Worm (Caenorhabditis elegans) whole organism, L4/young adult: ENCODE data around the gene C24H12.8.

ENCODE experiments used
- W03F9.2 ChIP-seq: fragments of 150-350 bp; optimal IDR thresholded peaks from 2 replicates; lab custom pipeline; 2014; ENCODE audit warnings: missing biosample characterization, missing genetic modification characterization
- dao-5 ChIP-seq: sonication (generic microtip); optimal IDR thresholded peaks from 2 replicates; lab custom pipeline; 2016; ENCODE audit warnings: missing genotype, missing genetic modification characterization, moderate library complexity, missing compliant biosample characterization
- him-1 ChIP-seq: sonication (generic microtip); optimal IDR thresholded peaks from 2 replicates; lab custom pipeline; 2016; ENCODE audit warnings: missing genotype, missing genetic modification reagents, missing genetic modification characterization, missing compliant biosample characterization

C24H12.8 gene

DNA sequence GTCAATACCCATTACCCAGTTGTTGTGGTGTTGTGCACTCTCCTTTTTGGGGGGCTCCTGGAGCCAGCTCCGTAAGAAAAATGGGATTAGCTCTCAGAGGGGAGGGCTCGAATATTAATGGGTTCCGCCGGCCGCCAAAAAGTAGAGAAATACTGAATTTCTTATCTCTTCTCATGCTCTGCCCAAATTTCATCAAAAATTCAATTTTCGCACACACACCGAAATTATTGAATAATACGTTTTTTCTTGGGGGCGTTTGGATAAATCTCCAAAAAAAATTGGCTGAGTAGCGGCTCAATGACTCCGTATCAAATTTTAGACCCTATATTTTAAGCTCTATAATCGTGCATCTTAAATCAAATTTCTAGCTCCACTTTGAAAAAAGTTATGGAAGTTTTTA is 22.8 kb downstream of the C24H12.8 start:
- TF ChIP-seq dao-5 (tag; lab: Kevin White, UChicago): no peak
- TF ChIP-seq W03F9.2 (tag; lab: Kevin White, UChicago): no peak
- no peak for TF ChIP-seq him-1 (tag; lab: Kevin White, UChicago)

DNA sequence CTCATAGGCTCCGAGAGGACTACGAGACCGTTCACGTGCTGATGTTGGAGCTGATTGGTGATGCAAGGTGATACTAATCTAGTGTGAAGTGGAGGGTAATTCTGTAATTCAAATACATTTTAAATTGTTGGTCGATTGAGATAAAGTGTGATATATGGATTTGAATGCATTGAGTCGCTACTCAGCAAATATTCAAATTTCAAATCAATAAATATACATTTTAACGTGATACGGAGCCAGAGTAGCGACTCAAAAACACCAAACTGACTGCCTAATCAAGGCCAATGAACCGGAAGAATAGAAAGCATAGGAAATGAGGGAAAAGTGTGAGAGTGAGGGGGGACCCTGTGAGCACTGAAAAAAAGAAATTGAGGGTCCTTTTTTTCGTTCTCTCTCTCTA is 23.7 kb downstream of the C24H12.8 start, which contains the start of gene C03H5.6:
TSS of gene C03H5.6 (minus strand) at position 101 of the 400 bp plus-strand sequence.
- TF ChIP-seq him-1 (tag; lab: Kevin White, UChicago) (no peak), dao-5 (tag; lab: Kevin White, UChicago) (no peak), W03F9.2 (tag; lab: Kevin White, UChicago) (no peak)

DNA sequence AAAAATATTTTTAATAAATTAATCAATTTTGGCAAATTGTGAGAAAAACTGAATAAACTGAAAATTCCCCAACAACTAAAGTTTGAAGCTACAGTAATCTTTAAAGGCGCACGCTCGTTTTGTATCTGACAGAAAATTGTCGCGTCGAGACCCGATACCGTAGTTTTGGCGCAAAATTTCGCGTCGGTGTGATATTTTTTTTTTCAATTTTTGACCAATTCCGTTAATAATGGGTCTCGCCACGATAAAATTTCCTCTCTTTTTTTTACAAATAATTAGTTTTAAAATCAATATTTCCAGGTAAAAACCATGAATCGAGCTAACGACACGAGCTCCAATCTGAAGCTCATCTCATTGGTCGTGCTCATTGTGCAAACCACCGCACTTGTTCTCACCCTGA is 34.5 kb downstream of the C24H12.8 start, which contains the start of gene nstp-4:
TSS of gene nstp-4 (plus strand) at position 301 of the 400 bp plus-strand sequence.
- TF ChIP-seq dao-5 (tag; lab: Kevin White, UChicago) (no peak), him-1 (tag; lab: Kevin White, UChicago) (no peak), W03F9.2 (tag; lab: Kevin White, UChicago) (no peak)

DNA sequence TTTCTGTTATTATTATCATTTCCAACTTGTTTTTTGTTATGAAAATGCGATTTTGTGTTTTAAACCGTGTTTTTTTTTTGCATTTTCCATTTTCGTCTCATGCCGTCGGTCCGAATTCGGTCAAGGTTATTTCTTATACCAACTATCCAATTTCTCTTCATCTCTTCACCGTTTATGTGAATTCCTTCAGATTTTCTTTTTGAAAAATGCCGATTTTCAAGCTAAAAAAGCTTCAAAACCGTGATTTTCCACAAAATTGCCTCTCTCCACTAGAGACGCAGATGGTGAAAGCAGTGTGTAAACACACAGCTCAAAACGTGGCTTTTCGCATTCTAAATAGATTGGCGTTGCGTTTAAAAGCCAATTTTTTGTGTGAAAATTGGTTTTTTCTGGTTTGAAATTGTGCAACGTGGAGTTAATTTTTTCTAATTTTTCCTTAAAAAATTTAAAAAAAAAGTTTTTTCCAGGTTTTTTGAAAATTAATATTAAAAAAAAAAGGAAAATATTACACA is 35.1 kb downstream of the C24H12.8 start:
- TF ChIP-seq W03F9.2 (tag; lab: Kevin White, UChicago) (no peak), dao-5 (tag; lab: Kevin White, UChicago) (no peak), him-1 (tag; lab: Kevin White, UChicago) (no peak)

DNA sequence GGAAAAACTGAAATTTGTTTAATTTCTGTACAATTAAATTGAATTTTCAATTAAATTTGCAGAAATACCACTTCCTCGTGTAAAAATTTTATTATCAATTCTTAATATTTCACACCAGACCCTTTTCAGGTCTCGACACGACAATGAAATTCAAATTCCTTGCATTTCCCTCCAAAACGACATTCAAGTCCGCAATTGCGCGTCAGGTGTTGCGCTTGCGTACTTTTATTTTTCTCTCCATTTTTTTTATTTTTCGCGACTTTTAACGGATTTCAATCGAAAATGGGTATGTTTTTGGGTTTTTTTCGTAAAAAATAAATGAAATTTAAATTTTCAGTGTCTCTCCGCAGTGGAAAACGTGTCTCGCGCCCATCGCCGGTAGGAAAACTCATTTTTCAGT is 37.0 kb downstream of the C24H12.8 start, which contains the start of gene C03H5.3:
TSS of gene C03H5.3 (plus strand) at position 132 of the 400 bp plus-strand sequence.
- no peak for TF ChIP-seq W03F9.2 (tag; lab: Kevin White, UChicago)
- no peak for TF ChIP-seq him-1 (tag; lab: Kevin White, UChicago)
- no peak for TF ChIP-seq dao-5 (tag; lab: Kevin White, UChicago)

DNA sequence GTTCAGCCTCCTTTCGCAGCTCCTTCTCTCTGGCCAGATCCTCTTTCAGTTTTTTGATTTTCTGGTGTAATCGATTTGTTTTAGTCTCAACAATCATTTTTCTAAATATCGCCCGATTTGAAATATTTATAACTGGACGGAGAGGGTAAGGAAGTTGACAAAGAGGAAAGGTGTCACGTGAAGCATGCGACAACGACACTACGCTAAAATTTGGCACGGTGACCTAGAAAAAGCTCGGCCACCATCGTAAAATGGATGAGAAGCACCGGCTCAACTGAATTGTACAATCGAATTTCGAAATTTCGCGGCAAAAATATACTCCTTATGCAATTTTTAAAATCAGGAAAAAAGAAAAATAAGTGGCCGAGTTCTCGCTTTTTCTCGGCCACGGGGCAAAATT is 37.7 kb downstream of the C24H12.8 start, which contains the start of gene C03H5.5:
TSS of gene C03H5.5 (minus strand) at position 101 of the 400 bp plus-strand sequence.
- TF ChIP-seq W03F9.2 (tag; lab: Kevin White, UChicago) (no peak), dao-5 (tag; lab: Kevin White, UChicago) (no peak), him-1 (tag; lab: Kevin White, UChicago) (no peak)

DNA sequence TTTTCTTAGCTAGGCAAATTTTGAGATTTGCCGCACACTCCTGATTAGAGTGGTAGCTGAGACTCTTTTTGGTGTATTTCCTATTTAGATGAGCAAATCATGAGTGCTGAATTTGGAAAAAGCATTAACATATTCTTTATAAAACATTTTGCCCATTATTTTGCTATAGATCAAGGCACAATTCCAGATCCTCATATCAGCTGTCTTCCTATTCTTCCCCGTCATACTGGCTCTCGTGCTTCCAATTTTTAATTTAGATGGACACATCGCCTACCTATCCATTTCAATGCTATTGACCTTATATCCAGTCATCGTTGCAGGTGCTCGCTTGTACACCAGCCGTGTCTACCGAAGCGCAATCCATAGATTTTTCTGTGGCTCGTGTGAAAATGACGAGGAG is 43.1 kb downstream of the C24H12.8 start, which contains the start of gene C03H5.7:
TSS of gene C03H5.7 (plus strand) at position 301 of the 400 bp plus-strand sequence.
- TF ChIP-seq dao-5 (tag; lab: Kevin White, UChicago) (no peak), him-1 (tag; lab: Kevin White, UChicago) (no peak), W03F9.2 (tag; lab: Kevin White, UChicago) (no peak)

DNA sequence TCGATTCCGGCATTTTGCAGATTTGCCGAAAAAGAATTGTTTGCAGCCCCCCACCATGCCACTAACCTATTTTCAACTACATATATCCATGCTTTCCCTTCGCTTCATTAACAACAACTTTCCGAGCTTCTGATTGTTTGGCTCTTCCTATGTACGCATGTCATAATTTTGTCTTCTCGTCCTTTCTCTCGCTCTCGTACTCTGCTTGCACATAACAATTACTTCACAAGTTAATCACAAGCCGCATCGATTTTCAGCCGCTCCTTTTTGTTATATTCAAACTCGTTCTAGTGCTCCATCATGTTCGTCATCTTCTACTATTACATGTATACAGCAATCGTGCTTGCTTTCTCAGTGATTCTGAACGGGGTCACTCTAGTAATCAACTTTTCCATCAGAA is 44.6 kb downstream of the C24H12.8 start, which contains the start of gene C03H5.9:
TSS of gene C03H5.9 (plus strand) at position 301 of the 400 bp plus-strand sequence.
- TF ChIP-seq dao-5 (tag; lab: Kevin White, UChicago) (no peak), him-1 (tag; lab: Kevin White, UChicago) (no peak), W03F9.2 (tag; lab: Kevin White, UChicago) (no peak)

DNA sequence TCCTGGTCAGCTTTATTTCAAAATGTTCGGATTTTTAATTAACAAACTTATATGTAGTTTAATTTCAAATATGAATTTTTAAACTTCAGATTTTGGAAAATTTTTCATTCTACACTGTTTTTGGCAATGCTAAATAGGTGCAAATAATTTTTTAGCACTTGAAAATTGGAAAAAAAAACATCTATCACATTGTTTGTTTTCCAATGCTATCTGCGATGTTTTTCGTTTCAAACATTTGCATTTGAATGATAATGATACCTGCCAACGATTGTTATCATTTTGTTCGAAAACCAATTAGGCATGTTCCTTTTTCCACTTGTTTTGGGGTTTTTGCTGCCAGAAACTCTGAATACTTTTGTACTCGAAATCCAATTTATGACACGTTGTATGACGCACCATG is 48.0 kb downstream of the C24H12.8 start, which contains the start of gene C03H5.4:
TSS of gene C03H5.4 (plus strand) at position 301 of the 400 bp plus-strand sequence.
- TF ChIP-seq him-1 (tag; lab: Kevin White, UChicago) (no peak), W03F9.2 (tag; lab: Kevin White, UChicago) (no peak), dao-5 (tag; lab: Kevin White, UChicago) (no peak)

DNA sequence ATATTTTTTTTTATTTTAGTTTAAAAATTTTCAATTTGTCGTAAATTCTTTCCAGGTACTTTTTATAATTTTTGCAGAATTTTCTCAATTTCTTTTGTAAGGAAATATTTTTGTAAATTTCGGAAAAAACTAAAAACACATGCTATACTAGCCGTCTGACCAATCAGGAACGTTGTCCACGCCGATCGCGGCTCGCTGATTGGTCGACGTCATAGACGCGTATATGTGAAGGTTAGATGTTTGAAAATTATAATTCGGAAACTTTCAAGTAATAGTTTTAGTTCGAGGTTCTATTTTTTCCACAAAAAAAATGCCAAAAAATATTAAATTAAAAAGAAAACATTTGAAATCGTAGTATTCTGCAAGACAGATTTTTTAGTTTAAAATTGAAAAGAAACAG is 50.8 kb downstream of the C24H12.8 start:
- TF ChIP-seq dao-5 (tag; lab: Kevin White, UChicago): no peak
- TF ChIP-seq W03F9.2 (tag; lab: Kevin White, UChicago): no peak
- TF ChIP-seq him-1 (tag; lab: Kevin White, UChicago): no peak

DNA sequence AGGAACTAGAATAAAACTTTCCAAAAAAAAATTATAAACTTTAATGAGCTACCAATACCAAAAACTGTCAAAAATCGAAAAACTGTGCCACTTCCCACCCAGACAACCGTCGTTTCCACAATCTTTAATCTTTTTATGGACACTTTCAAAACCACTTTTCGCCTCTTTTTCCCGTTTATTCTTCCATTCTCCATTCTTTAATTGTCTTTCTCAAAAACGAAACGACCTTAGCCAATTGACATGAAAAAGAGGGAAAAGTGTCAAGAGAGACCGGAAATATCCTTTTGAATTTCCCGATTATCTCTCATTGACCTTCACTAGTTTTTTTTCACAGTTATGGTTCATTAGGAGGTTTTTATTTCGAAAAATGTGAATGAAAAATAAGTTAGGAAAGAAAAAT is 51.4 kb downstream of the C24H12.8 start:
- TF ChIP-seq dao-5 (tag; lab: Kevin White, UChicago) (no peak), him-1 (tag; lab: Kevin White, UChicago) (no peak), W03F9.2 (tag; lab: Kevin White, UChicago) (no peak)

DNA sequence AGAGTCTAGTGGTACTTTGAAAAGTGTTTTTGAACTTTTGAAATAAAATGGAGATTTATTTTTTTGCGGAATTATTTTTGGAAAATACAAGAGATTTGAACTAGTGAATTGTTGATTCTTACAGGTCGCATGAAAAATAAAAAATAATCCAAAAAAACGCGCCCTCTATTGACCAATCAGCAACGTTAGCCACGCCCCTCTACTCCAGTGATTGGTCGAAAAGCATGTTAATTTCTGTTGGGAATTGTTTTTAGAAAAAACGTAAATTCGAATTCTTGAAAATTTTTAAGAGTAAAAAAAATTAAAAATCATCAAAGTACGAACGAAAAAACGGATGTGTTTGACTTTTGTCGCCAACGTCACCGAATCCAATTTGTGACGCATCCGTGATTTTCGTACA is 52.6 kb downstream of the C24H12.8 start:
- TF ChIP-seq him-1 (tag; lab: Kevin White, UChicago): no peak
- no peak for TF ChIP-seq dao-5 (tag; lab: Kevin White, UChicago)
- TF ChIP-seq W03F9.2 (tag; lab: Kevin White, UChicago): no peak
